Worm (Caenorhabditis elegans) whole organism, L1 larva: ENCODE data around the gene tag-294.

Experiments used
- ceh-8 ChIP-seq: fragments of 200-800 bp; sonication (Bioruptor generic); optimal IDR thresholded peaks from 2 replicates; lab custom pipeline; 2018; ENCODE audit warnings: mild to moderate bottlenecking, missing genetic modification characterization, moderate library complexity, missing compliant biosample characterization
- ceh-82 ChIP-seq, 3 experiments: fragments of 150-350 bp in 1 of 3; sonication (generic microtip) in 2 of 3; optimal IDR thresholded peaks; 2 replicates each; lab custom pipeline; 2014 to 2017; ENCODE audit warnings: missing biosample characterization in 3 of 3, missing genetic modification characterization in 3 of 3
- hpl-2 ChIP-seq: fragments of 150-350 bp; optimal IDR thresholded peaks from 2 replicates; lab custom pipeline; 2014; ENCODE audit warnings: missing biosample characterization, missing genetic modification reagents, missing genetic modification characterization
- isw-1 ChIP-seq: fragments of 200-800 bp; sonication (Bioruptor generic); IDR thresholded peaks from 2 replicates; pipeline ENCODE4 v1.3.6; 2022; ENCODE audit warnings: missing genetic modification characterization, missing compliant biosample characterization
- lin-13 ChIP-seq: fragments of 150-350 bp; optimal IDR thresholded peaks from 2 replicates; lab custom pipeline; 2014; ENCODE audit warnings: missing biosample characterization, missing genetic modification reagents, missing genetic modification characterization
- nhr-77 ChIP-seq: fragments of 150-350 bp; optimal IDR thresholded peaks from 2 replicates; lab custom pipeline; 2014; ENCODE audit warnings: missing biosample characterization, missing genetic modification characterization
- pag-3 ChIP-seq: sonication (generic microtip); optimal IDR thresholded peaks from 2 replicates; lab custom pipeline; 2017; ENCODE audit warnings: missing genetic modification characterization, mild to moderate bottlenecking, missing compliant biosample characterization, antibody characterized with exemption, borderline replicate concordance; ENCODE audit not compliant: insufficient read depth

- TF ChIP-seq ceh-82 (tag; optimal IDR thresholded peaks at IDR 0.05; lab: Kevin White, UChicago), result peak in 2 of 3 experiments; percentile 8 to 86
- TF ChIP-seq pag-3 (tag; lab: Kevin White, UChicago), result no peak
- TF ChIP-seq ceh-8, result peak; percentile 39
- TF ChIP-seq isw-1 (GFP tag; lab: Robert Waterston, UW), result 0 out of 2 replicates have a peak, but pooled peaks have one; percentile 23
- peak; percentile 62 for TF ChIP-seq lin-13 (GFP tag; lab: Kevin White, UChicago)
- no peak for TF ChIP-seq hpl-2
- peak; percentile 43 for TF ChIP-seq nhr-77
These were observed 12.6 kb upstream of the tag-294 start for ce11 chrX:5775804-5776252.
